Worm (Caenorhabditis elegans): ENCODE data around the gene srsx-34.

DNA sequence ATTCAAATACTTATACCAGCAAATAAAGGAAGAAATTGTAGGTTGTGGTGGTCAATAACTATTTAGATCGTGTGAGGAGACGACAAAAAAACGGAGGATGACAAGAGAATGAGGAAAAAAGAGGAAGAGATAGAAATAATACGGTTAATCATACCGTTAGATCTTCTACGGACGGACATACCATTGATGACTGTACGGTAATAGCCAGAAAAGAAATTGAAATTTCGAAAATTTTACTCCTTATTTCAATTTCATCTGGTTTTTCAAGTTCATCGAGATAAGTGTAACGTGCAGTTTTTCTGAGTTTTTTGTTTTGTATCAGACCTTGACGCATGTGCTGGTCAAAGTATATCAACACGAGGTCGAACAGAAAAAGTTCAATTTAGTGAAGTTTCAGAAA is 30.1 kb downstream of the srsx-34 start:
- TF ChIP-seq blmp-1 (tag; optimal IDR thresholded peaks at IDR 0.05; ENCODE audit: insufficient read depth): peak; percentile 61
- TF ChIP-seq ztf-4 (tag; optimal IDR thresholded peaks at IDR 0.05): no peak
- no peak for TF ChIP-seq skn-1 (tag; optimal IDR thresholded peaks at IDR 0.05)
